Fruit fly (Drosophila melanogaster) whole organism, embryonic: ENCODE data around the gene CG14452.
A peak's percentile ranks its signal among the peaks of the same experiment; 100 is the strongest.

Experiments used
- Antp ChIP-seq: fragments of 200-800 bp; sonication (Bioruptor generic); optimal IDR thresholded peaks from 3 replicates; lab custom pipeline; 2016; ENCODE audit warnings: missing biosample characterization, missing genetic modification characterization
- B-H2 ChIP-seq: fragments of 200-800 bp; sonication (Bioruptor generic); optimal IDR thresholded peaks from 2 replicates; lab custom pipeline; 2018; ENCODE audit warnings: missing biosample characterization, mild to moderate bottlenecking, missing genetic modification characterization
- Bgb ChIP-seq: fragments of 200-800 bp; sonication (Bioruptor generic); IDR thresholded peaks from 2 replicates; pipeline ENCODE4 v1.3.6; 2022; ENCODE audit warnings: missing biosample characterization, missing genetic modification characterization; ENCODE audit not compliant: partially characterized antibody
- CG11695 ChIP-seq: fragments of 200-800 bp; sonication (Bioruptor generic); IDR thresholded peaks from 3 replicates; pipeline ENCODE4 v1.3.6; 2022; ENCODE audit warnings: missing biosample characterization, missing genetic modification characterization
- CG12769 ChIP-seq: fragments of 200-800 bp; sonication (Bioruptor generic); optimal IDR thresholded peaks from 2 replicates; lab custom pipeline; 2019; ENCODE audit warnings: missing biosample characterization, mild to moderate bottlenecking, missing genetic modification characterization, moderate library complexity
- CG15479 ChIP-seq: fragments of 200-800 bp; sonication (Bioruptor generic); optimal IDR thresholded peaks from 3 replicates; lab custom pipeline; 2019; ENCODE audit warnings: missing biosample characterization, mild to moderate bottlenecking, missing genetic modification characterization, moderate library complexity
- CG15514 ChIP-seq: fragments of 200-800 bp; sonication (Bioruptor generic); optimal IDR thresholded peaks from 3 replicates; lab custom pipeline; 2017; ENCODE audit warnings: missing biosample characterization, missing genetic modification characterization, mild to moderate bottlenecking, moderate library complexity, missing genetic modification reagents
- CG17361 ChIP-seq: fragments of 200-800 bp; sonication (Bioruptor generic); IDR thresholded peaks from 3 replicates; pipeline ENCODE4 v1.3.6; 2022; ENCODE audit warnings: missing biosample characterization, missing genetic modification characterization
- CG1832 ChIP-seq: fragments of 200-800 bp; sonication (Bioruptor generic); optimal IDR thresholded peaks from 2 replicates; lab custom pipeline; 2017; ENCODE audit warnings: missing biosample characterization, mild to moderate bottlenecking, missing genetic modification characterization, inconsistent platforms
- CG3726 ChIP-seq: fragments of 200-800 bp; sonication (Bioruptor generic); IDR thresholded peaks from 3 replicates; pipeline ENCODE4, ENCODE4 v1.3.6; 2022; ENCODE audit warnings: missing biosample characterization, missing genetic modification characterization
- CG3995 ChIP-seq: fragments of 200-800 bp; sonication (Bioruptor generic); optimal IDR thresholded peaks from 3 replicates; lab custom pipeline; 2016; ENCODE audit warnings: missing biosample characterization, missing genetic modification characterization
- CG4328 ChIP-seq: fragments of 200-800 bp; sonication (Bioruptor generic); optimal IDR thresholded peaks from 3 replicates; lab custom pipeline; 2017; ENCODE audit warnings: missing biosample characterization, missing genetic modification reagents, missing genetic modification characterization
- CG4730 ChIP-seq: fragments of 200-800 bp; sonication (Bioruptor generic); IDR thresholded peaks from 2 replicates; pipeline ENCODE4 v1.3.6; 2022; ENCODE audit warnings: missing biosample characterization, missing genetic modification characterization
- CG7786 ChIP-seq: fragments of 200-800 bp; sonication (Bioruptor generic); optimal IDR thresholded peaks from 2 replicates; lab custom pipeline; 2016; ENCODE audit warnings: missing biosample characterization, missing genetic modification characterization
- CG7839 ChIP-seq: fragments of 200-800 bp; sonication (Bioruptor generic); optimal IDR thresholded peaks from 3 replicates; lab custom pipeline; 2018; ENCODE audit warnings: missing biosample characterization, mild to moderate bottlenecking, missing genetic modification characterization, moderate library complexity
- CG8388 ChIP-seq: fragments of 200-800 bp; sonication (Bioruptor generic); optimal IDR thresholded peaks from 2 replicates; lab custom pipeline; 2019; ENCODE audit warnings: missing biosample characterization, mild to moderate bottlenecking, missing genetic modification characterization, moderate library complexity
- CTCF ChIP-seq: fragments of 200-800 bp; sonication (Bioruptor generic); optimal IDR thresholded peaks from 2 replicates; lab custom pipeline; 2017; ENCODE audit warnings: missing biosample characterization, mild to moderate bottlenecking, missing genetic modification characterization, moderate library complexity
- Chrac-16 ChIP-seq: fragments of 200-800 bp; sonication (Bioruptor generic); optimal IDR thresholded peaks from 3 replicates; lab custom pipeline; 2016; ENCODE audit warnings: missing biosample characterization, missing genetic modification characterization
- Dip2 ChIP-seq: fragments of 200-800 bp; sonication (Bioruptor generic); IDR thresholded peaks from 2 replicates; pipeline ENCODE4 v1.3.6; 2022; ENCODE audit warnings: missing biosample characterization, missing genetic modification characterization
- Gug ChIP-seq: fragments of 200-800 bp; sonication (Bioruptor generic); IDR thresholded peaks from 4 replicates; pipeline ENCODE4 v1.3.6; 2022; ENCODE audit warnings: missing biosample characterization, missing genetic modification characterization
- Hey ChIP-seq: fragments of 200-800 bp; sonication (Bioruptor generic); optimal IDR thresholded peaks from 3 replicates; lab custom pipeline; 2018; ENCODE audit warnings: missing biosample characterization, mild to moderate bottlenecking, missing genetic modification characterization
- HmgD ChIP-seq: fragments of 200-800 bp; sonication (Bioruptor generic); optimal IDR thresholded peaks from 3 replicates; lab custom pipeline; 2016; ENCODE audit warnings: missing biosample characterization, missing genetic modification characterization
- Hmx ChIP-seq: fragments of 200-800 bp; sonication (Bioruptor generic); optimal IDR thresholded peaks from 2 replicates; lab custom pipeline; 2016; ENCODE audit warnings: missing biosample characterization, missing genetic modification characterization
- Hr78 ChIP-seq, 2 experiments: fragments of 200-800 bp in 1 of 2; fragments of >200 bp in 1 of 2; sonication (Bioruptor generic) in 1 of 2; optimal IDR thresholded peaks; 2 replicates each; lab custom pipeline; 2017 to 2019; ENCODE audit warnings: missing biosample characterization in 2 of 2, missing genetic modification characterization in 2 of 2, mild to moderate bottlenecking in 1 of 2, moderate library complexity in 1 of 2
- Jarid2 ChIP-seq: fragments of 200-800 bp; sonication (Bioruptor generic); optimal IDR thresholded peaks from 3 replicates; lab custom pipeline; 2017; ENCODE audit warnings: mild to moderate bottlenecking, missing biosample characterization, missing genetic modification reagents, missing genetic modification characterization
- MESR4 ChIP-seq: fragments of 200-800 bp; sonication (Bioruptor generic); optimal IDR thresholded peaks from 2 replicates; lab custom pipeline; 2018; ENCODE audit warnings: missing biosample characterization, mild to moderate bottlenecking, missing genetic modification characterization, moderate library complexity
- Mad ChIP-seq: fragments of 200-800 bp; sonication (Bioruptor generic); optimal IDR thresholded peaks from 2 replicates; lab custom pipeline; 2016; ENCODE audit warnings: missing biosample characterization, missing genetic modification characterization
- Nf-YA ChIP-seq: fragments of 200-800 bp; sonication (Bioruptor generic); IDR thresholded peaks from 2 replicates; pipeline ENCODE4 v1.3.6; 2022; ENCODE audit warnings: missing biosample characterization, missing genetic modification characterization
- PHDP ChIP-seq: fragments of 200-800 bp; sonication (Bioruptor generic); optimal IDR thresholded peaks from 3 replicates; lab custom pipeline; 2018; ENCODE audit warnings: missing biosample characterization, mild to moderate bottlenecking, missing genetic modification characterization, moderate library complexity
- Sry-β ChIP-seq: fragments of 200-800 bp; sonication (Bioruptor generic); optimal IDR thresholded peaks from 2 replicates; lab custom pipeline; 2018; ENCODE audit warnings: missing biosample characterization, mild to moderate bottlenecking, missing genetic modification characterization, moderate library complexity
- Ssrp ChIP-seq: fragments of 200-800 bp; sonication (Bioruptor generic); optimal IDR thresholded peaks from 2 replicates; lab custom pipeline; 2018; ENCODE audit warnings: missing biosample characterization, mild to moderate bottlenecking, missing genetic modification characterization, moderate library complexity
- bbx ChIP-seq: fragments of 200-800 bp; sonication (Bioruptor generic); IDR thresholded peaks from 2 replicates; pipeline ENCODE4 v1.3.6; 2022; ENCODE audit warnings: missing biosample characterization, missing genetic modification characterization; ENCODE audit not compliant: partially characterized antibody
- cato ChIP-seq: fragments of 200-800 bp; sonication (Bioruptor generic); optimal IDR thresholded peaks from 2 replicates; lab custom pipeline; 2016; ENCODE audit warnings: missing biosample characterization, missing genetic modification characterization, borderline replicate concordance
- da ChIP-seq: fragments of 200-800 bp; sonication (Bioruptor generic); optimal IDR thresholded peaks from 2 replicates; lab custom pipeline; 2016; ENCODE audit warnings: missing biosample characterization, missing genetic modification characterization
- gfzf ChIP-seq: fragments of 200-800 bp; sonication (Bioruptor generic); optimal IDR thresholded peaks from 2 replicates; lab custom pipeline; 2016; ENCODE audit warnings: missing biosample characterization, mild to moderate bottlenecking, missing genetic modification characterization, moderate library complexity
- grn ChIP-seq: fragments of 200-800 bp; sonication (Bioruptor generic); optimal IDR thresholded peaks from 3 replicates; lab custom pipeline; 2017; ENCODE audit warnings: missing biosample characterization, missing genetic modification characterization
- gsb ChIP-seq: fragments of 200-800 bp; sonication (Bioruptor generic); IDR thresholded peaks from 2 replicates; pipeline ENCODE4 v1.3.6; 2022; ENCODE audit warnings: missing biosample characterization, missing genetic modification characterization
- her ChIP-seq: fragments of 200-800 bp; sonication (Bioruptor generic); optimal IDR thresholded peaks from 2 replicates; lab custom pipeline; 2016; ENCODE audit warnings: missing biosample characterization, missing genetic modification characterization
- lab ChIP-seq: fragments of 200-800 bp; sonication (Bioruptor generic); optimal IDR thresholded peaks from 3 replicates; lab custom pipeline; 2017; ENCODE audit warnings: missing biosample characterization, missing genetic modification characterization, mild to moderate bottlenecking, moderate library complexity, missing genetic modification reagents
- odd ChIP-seq: fragments of 200-800 bp; sonication (Bioruptor generic); optimal IDR thresholded peaks from 2 replicates; lab custom pipeline; 2017; ENCODE audit warnings: missing biosample characterization, mild to moderate bottlenecking, missing genetic modification characterization
- onecut ChIP-seq: fragments of 200-800 bp; sonication (Bioruptor generic); IDR thresholded peaks from 2 replicates; pipeline ENCODE4 v1.3.6; 2022; ENCODE audit warnings: missing biosample characterization, missing genetic modification characterization
- phol ChIP-seq: fragments of 200-800 bp; sonication (Bioruptor generic); optimal IDR thresholded peaks from 3 replicates; lab custom pipeline; 2018; ENCODE audit warnings: missing biosample characterization, mild to moderate bottlenecking, missing genetic modification characterization, moderate library complexity
- slbo ChIP-seq: fragments of 200-800 bp; sonication (Bioruptor generic); IDR thresholded peaks from 2 replicates; pipeline ENCODE4 v1.3.6; 2022; ENCODE audit warnings: missing biosample characterization, missing genetic modification characterization
- sob ChIP-seq: fragments of 200-800 bp; sonication (Bioruptor generic); IDR thresholded peaks from 2 replicates; pipeline ENCODE4 v1.3.6; 2022; ENCODE audit warnings: missing biosample characterization, missing genetic modification characterization
- yki ChIP-seq: fragments of >200 bp; optimal IDR thresholded peaks from 3 replicates; lab custom pipeline; 2018

The CG14452 gene

dm6 chr3L:22737732-22738611 lies 42.2 kb downstream of the CG14452 start, which contains the start of gene CG11241 (continued):
- TF ChIP-seq Ssrp (tag; lab: Kevin White, UChicago) (no peak), Jarid2 (GFP tag; lab: Kevin White, UChicago) (peak; percentile 40), Hr78 (GFP tag; optimal IDR thresholded peaks at IDR 0.05; lab: Kevin White, UChicago) (peak in 1 of 2 experiments; percentile 18), Hey (tag; lab: Kevin White, UChicago) (peak; percentile 72), CG4730 (GFP tag; lab: Robert Waterston, UW) (no peak), CG12769 (tag; lab: Kevin White, UChicago) (peak; percentile 45), CG3995 (peak; percentile 51), CG15479 (GFP tag; lab: Kevin White, UChicago) (peak; percentile 32), grn (GFP tag; lab: Kevin White, UChicago) (peak; percentile 45), Gug (GFP tag; lab: Robert Waterston, UW) (no peak)

- TF ChIP-seq CG3726 (GFP tag; lab: Robert Waterston, UW) (no peak), B-H2 (GFP tag; lab: Kevin White, UChicago) (peak; percentile 85), sob (GFP tag; lab: Robert Waterston, UW) (peak; percentile 89), cato (GFP tag; lab: Kevin White, UChicago) (peak; percentile 78), CG8388 (GFP tag; lab: Kevin White, UChicago) (peak; percentile 41), Sry-β (GFP tag; lab: Kevin White, UChicago) (peak; percentile 81), bbx (GFP tag; lab: Robert Waterston, UW) (peak; percentile 24; the same call in 1 of the 2 replicates), Mad (GFP tag; lab: Kevin White, UChicago) (peak; percentile 80), CTCF (GFP tag; lab: Kevin White, UChicago) (peak; percentile 10), PHDP (tag; lab: Kevin White, UChicago) (peak; percentile 66), phol (tag; lab: Kevin White, UChicago) (peak; percentile 91), CG11695 (GFP tag; lab: Robert Waterston, UW) (peak; percentile 75), CG1832 (GFP tag; lab: Kevin White, UChicago) (no peak), CG17361 (GFP tag; lab: Robert Waterston, UW) (peak; percentile 93), Chrac-16 (GFP tag; lab: Kevin White, UChicago) (peak; percentile 89), MESR4 (GFP tag; lab: Kevin White, UChicago) (peak; percentile 27), her (GFP tag; lab: Kevin White, UChicago) (peak; percentile 80), CG4328 (GFP tag; lab: Kevin White, UChicago) (peak; percentile 82), grn (GFP tag; lab: Kevin White, UChicago) (peak; percentile 31), HmgD (GFP tag; lab: Kevin White, UChicago) (no peak), Bgb (GFP tag; lab: Robert Waterston, UW) (peak; percentile 50; the same call in 1 of the 2 replicates), slbo (peak; percentile 86), Antp (GFP tag; lab: Kevin White, UChicago) (peak; percentile 85), onecut (GFP tag; lab: Robert Waterston, UW) (peak; percentile 74), CG15514 (GFP tag; lab: Kevin White, UChicago) (peak; percentile 91), da (GFP tag; lab: Kevin White, UChicago) (peak; percentile 44), lab (peak; percentile 83), CG7786 (GFP tag; lab: Kevin White, UChicago) (peak; percentile 77), yki (lab: Kevin White, UChicago) (no peak), odd (GFP tag; lab: Kevin White, UChicago) (peak; percentile 78), Nf-YA (GFP tag; lab: Robert Waterston, UW) (0 out of 2 replicates have a peak, but pooled peaks have one; percentile 34), Jarid2 (GFP tag; lab: Kevin White, UChicago) (peak; percentile 55), gfzf (GFP tag; lab: Kevin White, UChicago) (no peak), Hmx (GFP tag; lab: Kevin White, UChicago) (peak; percentile 73), CG7839 (peak; percentile 75), gsb (GFP tag; lab: Robert Waterston, UW) (peak; percentile 64), Dip2 (GFP tag; lab: Robert Waterston, UW) (no peak)
These were observed 45.8 kb downstream of the CG14452 start, which contains the start of gene CG7369 for dm6 chr3L:22741389-22742120. Gene CG7369, plus strand, starts transcription at chr3L:22741793.
